Fruit fly (Drosophila melanogaster): ENCODE results near the gene elg1.

Gene elg1

DNA sequence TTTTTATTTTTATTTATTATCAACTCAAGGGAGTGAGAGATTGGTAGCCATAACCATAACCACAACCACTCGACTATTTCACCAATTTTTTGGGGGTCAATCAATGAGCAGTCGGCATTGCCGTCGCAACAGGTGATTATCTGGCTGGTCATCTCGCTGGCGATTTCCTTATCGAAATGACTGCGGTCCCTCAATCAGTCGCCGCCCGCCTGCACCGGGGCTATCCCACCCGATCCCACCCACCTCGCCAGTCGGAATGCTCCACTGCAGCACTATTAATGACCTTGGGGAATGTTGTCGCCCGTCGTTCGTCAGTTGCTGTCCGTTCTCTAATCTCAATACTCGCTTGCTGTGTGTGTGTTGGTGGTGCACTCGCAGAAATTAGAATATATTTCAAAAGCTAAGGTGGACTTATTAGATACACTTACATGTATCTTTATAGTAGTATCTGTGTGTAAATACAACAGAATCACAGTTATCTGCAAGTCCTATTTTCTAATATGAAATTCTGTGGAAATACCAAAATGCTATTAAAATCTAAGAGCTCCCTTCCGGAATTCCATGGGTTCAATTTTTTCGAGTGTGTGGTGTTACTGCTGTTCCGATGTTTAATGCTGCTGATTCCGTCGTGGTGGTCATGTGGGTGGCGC is 28.7 kb downstream of the elg1 start (continued):
- TF ChIP-seq Doc2 (GFP tag; IDR thresholded peaks at IDR 0.05), result no peak
- no peak for TF ChIP-seq HLHmδ (GFP tag; optimal IDR thresholded peaks at IDR 0.05)
- peak; percentile 45 for TF ChIP-seq slp2 (GFP tag; optimal IDR thresholded peaks at IDR 0.05)
- TF ChIP-seq bcd (GFP tag; optimal IDR thresholded peaks at IDR 0.05), result peak; percentile 60
- TF ChIP-seq CG15269 (tag; optimal IDR thresholded peaks at IDR 0.05), result peak; percentile 81
- TF ChIP-seq Taf1 (GFP tag; IDR thresholded peaks at IDR 0.05), result no peak
- TF ChIP-seq B-H1 (GFP tag; IDR thresholded peaks at IDR 0.05), result no peak
- TF ChIP-seq p53 (GFP tag; optimal IDR thresholded peaks at IDR 0.05), result no peak
- TF ChIP-seq CG30403 (GFP tag; optimal IDR thresholded peaks at IDR 0.05), result peak; percentile 67
- TF ChIP-seq az2 (GFP tag; optimal IDR thresholded peaks at IDR 0.05), result peak; percentile 52
- no peak for TF ChIP-seq knrl (GFP tag; IDR thresholded peaks at IDR 0.05; ENCODE audit: partially characterized antibody)
- no peak for TF ChIP-seq CG18764 (GFP tag; optimal IDR thresholded peaks at IDR 0.05)
- TF ChIP-seq NK7.1 (GFP tag; optimal IDR thresholded peaks at IDR 0.05), result peak; percentile 46
- TF ChIP-seq D (optimal IDR thresholded peaks at IDR 0.05), result no peak
- TF ChIP-seq D (GFP tag; optimal IDR thresholded peaks at IDR 0.05), result peak; percentile 13
- TF ChIP-seq CG13775 (GFP tag; optimal IDR thresholded peaks at IDR 0.05), result peak; percentile 65
- TF ChIP-seq CG16815 (GFP tag; optimal IDR thresholded peaks at IDR 0.05), result peak; percentile 39
- peak; percentile 54; the same call in 1 of the 2 replicates for TF ChIP-seq sob (GFP tag; IDR thresholded peaks at IDR 0.05)
- TF ChIP-seq CG2875 (GFP tag; optimal IDR thresholded peaks at IDR 0.05), result no peak
- TF ChIP-seq GATAe (GFP tag; conservative IDR thresholded peaks at IDR 0.05), result no peak; the same call in 1 of the 2 replicates
- 0 out of 3 replicates have a peak, but pooled peaks have one; percentile 29 for TF ChIP-seq ken (GFP tag; IDR thresholded peaks at IDR 0.05)
- no peak for TF ChIP-seq cas (GFP tag; IDR thresholded peaks at IDR 0.05)
- peak; percentile 89 for TF ChIP-seq CG2120 (GFP tag; optimal IDR thresholded peaks at IDR 0.05)
- TF ChIP-seq CG10979 (tag; optimal IDR thresholded peaks at IDR 0.05), result peak; percentile 49
- TF ChIP-seq CG12769 (tag; optimal IDR thresholded peaks at IDR 0.05), result peak; percentile 70
- no peak for TF ChIP-seq hbn (GFP tag; IDR thresholded peaks at IDR 0.05; ENCODE audit: partially characterized antibody)
- TF ChIP-seq CG11504 (tag; optimal IDR thresholded peaks at IDR 0.05), result peak; percentile 78
- no peak for TF ChIP-seq Spps (tag; optimal IDR thresholded peaks at IDR 0.05)
- peak; percentile 57 for TF ChIP-seq bab2 (GFP tag; optimal IDR thresholded peaks at IDR 0.05)
- TF ChIP-seq CG17802 (tag; optimal IDR thresholded peaks at IDR 0.05), result peak; percentile 16
- TF ChIP-seq CG34224 (GFP tag; IDR thresholded peaks at IDR 0.05; ENCODE audit: partially characterized antibody), result no peak
- TF ChIP-seq Gsc (GFP tag; IDR thresholded peaks at IDR 0.05), result no peak
- TF ChIP-seq Stat92E (GFP tag; optimal IDR thresholded peaks at IDR 0.05), result no peak
- TF ChIP-seq odd (GFP tag; optimal IDR thresholded peaks at IDR 0.05), result no peak
- no peak for TF ChIP-seq bigmax (GFP tag; optimal IDR thresholded peaks at IDR 0.05)
- TF ChIP-seq ewg (GFP tag; optimal IDR thresholded peaks at IDR 0.05), result peak; percentile 28
- TF ChIP-seq psq (GFP tag; optimal IDR thresholded peaks at IDR 0.05), result no peak
- peak; percentile 79 for TF ChIP-seq Hand (GFP tag; optimal IDR thresholded peaks at IDR 0.05)
- TF ChIP-seq Sin3A (optimal IDR thresholded peaks at IDR 0.05), result no peak
- TF ChIP-seq Side (GFP tag; optimal IDR thresholded peaks at IDR 0.05), result peak; percentile 55
- TF ChIP-seq CG10147 (GFP tag; optimal IDR thresholded peaks at IDR 0.05), result peak; percentile 70
- peak; percentile 87 for TF ChIP-seq row (GFP tag; IDR thresholded peaks at IDR 0.05)
- TF ChIP-seq Kr (GFP tag; optimal IDR thresholded peaks at IDR 0.05), result no peak
- TF ChIP-seq D19A (tag; optimal IDR thresholded peaks at IDR 0.05), result peak; percentile 64
- peak; percentile 54 for TF ChIP-seq unpg (GFP tag; optimal IDR thresholded peaks at IDR 0.05)
- TF ChIP-seq fd96Cb (tag; optimal IDR thresholded peaks at IDR 0.05), result peak; percentile 58
- peak; percentile 67 for TF ChIP-seq CG11695 (GFP tag; IDR thresholded peaks at IDR 0.05)
- no peak for TF ChIP-seq crp (GFP tag; optimal IDR thresholded peaks at IDR 0.05)
- peak; percentile 68 for TF ChIP-seq CG9215 (GFP tag; IDR thresholded peaks at IDR 0.05)
- no peak for TF ChIP-seq CG4617 (GFP tag; optimal IDR thresholded peaks at IDR 0.05; ENCODE audit: borderline replicate concordance)
